Worm (Caenorhabditis elegans): ENCODE data around the gene swsn-7.

ce11 chrII:8062334-8062791, 34.8 kb upstream of the swsn-7 start, which contains the start of gene ufd-2:
- TF ChIP-seq tab-1 (GFP tag; IDR thresholded peaks at IDR 0.05) (no peak), T22C8.4 (GFP tag; IDR thresholded peaks at IDR 0.05) (no peak), ztf-29 (GFP tag; IDR thresholded peaks at IDR 0.05) (no peak), ref-1 (GFP tag; conservative IDR thresholded peaks at IDR 0.05) (no peak), flt-1 (GFP tag; IDR thresholded peaks at IDR 0.05) (no peak), ztf-23 (GFP tag; IDR thresholded peaks at IDR 0.05) (no peak)
